Worm (Caenorhabditis elegans) whole organism, young adult: Measurements from ENCODE around the gene C28D4.5.

Experiments used
- B0019.2 ChIP-seq: fragments of 200-800 bp; sonication (Bioruptor generic); conservative IDR thresholded peaks from 2 replicates; pipeline ENCODE4 v1.3.6; 2022; ENCODE audit warnings: missing genetic modification reagents, missing genetic modification characterization, missing compliant biosample characterization
- C17E4.6 ChIP-seq: fragments of 200-800 bp; sonication (Bioruptor generic); IDR thresholded peaks from 2 replicates; pipeline ENCODE4 v1.3.6; 2022; ENCODE audit warnings: missing genetic modification reagents, missing genetic modification characterization, missing compliant biosample characterization
- D2030.7 ChIP-seq: fragments of 200-800 bp; sonication (Bioruptor generic); IDR thresholded peaks from 2 replicates; pipeline ENCODE4 v1.3.6; 2022; ENCODE audit warnings: missing genetic modification reagents, missing genetic modification characterization, missing compliant biosample characterization
- F10E7.11 ChIP-seq: sonication (generic microtip); optimal IDR thresholded peaks from 2 replicates; lab custom pipeline; 2017; ENCODE audit warnings: mild to moderate bottlenecking, missing genetic modification characterization, moderate library complexity, missing compliant biosample characterization
- F37B4.10 ChIP-seq: fragments of 200-800 bp; sonication (Bioruptor generic); IDR thresholded peaks from 2 replicates; pipeline ENCODE4 v1.3.6; 2022; ENCODE audit warnings: missing genetic modification characterization, missing compliant biosample characterization
- F49E8.2 ChIP-seq: sonication (generic microtip); optimal IDR thresholded peaks from 3 replicates; lab custom pipeline; 2017; ENCODE audit warnings: missing genetic modification characterization, mild to moderate bottlenecking, missing compliant biosample characterization, antibody characterized with exemption, moderate library complexity; ENCODE audit not compliant: insufficient read depth
- F57A8.1 ChIP-seq: fragments of 200-800 bp; sonication (Bioruptor generic); optimal IDR thresholded peaks from 2 replicates; lab custom pipeline; 2018; ENCODE audit warnings: mild to moderate bottlenecking, missing genetic modification characterization, moderate library complexity, missing compliant biosample characterization
- F57C9.4 ChIP-seq: sonication (generic microtip); optimal IDR thresholded peaks from 2 replicates; lab custom pipeline; 2017; ENCODE audit warnings: mild to moderate bottlenecking, missing genetic modification characterization, missing compliant biosample characterization
- Y95B8A.8 ChIP-seq: fragments of 200-800 bp; sonication (Bioruptor generic); IDR thresholded peaks from 2 replicates; pipeline ENCODE4 v1.3.6; 2022; ENCODE audit warnings: missing genetic modification reagents, missing genetic modification characterization, missing compliant biosample characterization
- attf-5 ChIP-seq: fragments of 200-800 bp; sonication (Bioruptor generic); optimal IDR thresholded peaks from 2 replicates; lab custom pipeline; 2018; ENCODE audit warnings: mild to moderate bottlenecking, missing genetic modification characterization, missing compliant biosample characterization
- chd-7 ChIP-seq: sonication (generic microtip); optimal IDR thresholded peaks from 2 replicates; lab custom pipeline; 2016; ENCODE audit warnings: mild to moderate bottlenecking, missing genetic modification characterization, moderate library complexity, missing compliant biosample characterization
- die-1 ChIP-seq: sonication (generic microtip); optimal IDR thresholded peaks from 2 replicates; lab custom pipeline; 2016; ENCODE audit warnings: missing genotype, mild to moderate bottlenecking, missing genetic modification characterization, missing compliant biosample characterization
- dox-1 ChIP-seq: fragments of 200-800 bp; sonication (Bioruptor generic); IDR thresholded peaks from 2 replicates; pipeline ENCODE4 v1.3.6; 2022; ENCODE audit warnings: missing genetic modification reagents, missing genetic modification characterization, missing compliant biosample characterization
- efl-1 ChIP-seq: fragments of 150-350 bp; optimal IDR thresholded peaks from 2 replicates; lab custom pipeline; 2014; ENCODE audit warnings: missing biosample characterization, missing genetic modification reagents, missing genetic modification characterization
- fkh-3 ChIP-seq: sonication (generic microtip); optimal IDR thresholded peaks from 2 replicates; lab custom pipeline; 2016; ENCODE audit warnings: mild to moderate bottlenecking, missing genetic modification characterization, missing compliant biosample characterization
- gei-17 ChIP-seq: fragments of 200-800 bp; sonication (Bioruptor generic); optimal IDR thresholded peaks from 2 replicates; lab custom pipeline; 2018; ENCODE audit warnings: mild to moderate bottlenecking, missing genetic modification characterization, missing compliant biosample characterization
- him-1 ChIP-seq: sonication (generic microtip); optimal IDR thresholded peaks from 2 replicates; lab custom pipeline; 2016; ENCODE audit warnings: missing genotype, missing genetic modification reagents, missing genetic modification characterization, missing compliant biosample characterization
- hmg-20 ChIP-seq: fragments of 200-800 bp; sonication (Bioruptor generic); IDR thresholded peaks from 2 replicates; pipeline ENCODE4 v1.3.6; 2022; ENCODE audit warnings: missing genetic modification reagents, missing genetic modification characterization, missing compliant biosample characterization
- hsf-1 ChIP-seq: fragments of 200-800 bp; sonication (Bioruptor generic); IDR thresholded peaks from 2 replicates; pipeline ENCODE4 v1.3.6; 2022; ENCODE audit warnings: missing genetic modification reagents, missing genetic modification characterization, missing compliant biosample characterization
- let-607 ChIP-seq, 2 experiments: fragments of 200-800 bp in 1 of 2; sonication (Bioruptor generic) in 1 of 2; sonication (generic microtip) in 1 of 2; optimal IDR thresholded peaks; 2 replicates each; lab custom pipeline; 2016 to 2018; ENCODE audit warnings: mild to moderate bottlenecking in 2 of 2, missing compliant biosample characterization in 2 of 2, missing genetic modification characterization in 2 of 2, moderate library complexity in 2 of 2, missing genotype in 1 of 2
- lin-40 ChIP-seq: sonication (generic microtip); optimal IDR thresholded peaks from 2 replicates; lab custom pipeline; 2016; ENCODE audit warnings: missing genetic modification characterization, mild to moderate bottlenecking, missing compliant biosample characterization, missing genotype, missing genetic modification reagents
- lsl-1 ChIP-seq: fragments of 200-800 bp; sonication (Bioruptor generic); optimal IDR thresholded peaks from 2 replicates; lab custom pipeline; 2018; ENCODE audit warnings: mild to moderate bottlenecking, missing genetic modification characterization, moderate library complexity, missing compliant biosample characterization
- madf-10 ChIP-seq: sonication (generic microtip); optimal IDR thresholded peaks from 2 replicates; lab custom pipeline; 2016; ENCODE audit warnings: mild to moderate bottlenecking, missing genetic modification characterization, missing compliant biosample characterization
- madf-3 ChIP-seq: fragments of 200-800 bp; sonication (Bioruptor generic); IDR thresholded peaks from 2 replicates; pipeline ENCODE4 v1.3.6; 2022; ENCODE audit warnings: missing genetic modification reagents, missing genetic modification characterization, missing compliant biosample characterization
- mel-28 ChIP-seq: sonication (generic microtip); optimal IDR thresholded peaks from 2 replicates; lab custom pipeline; 2016; ENCODE audit warnings: borderline replicate concordance, mild to moderate bottlenecking, missing genetic modification characterization, missing compliant biosample characterization
- nfya-1 ChIP-seq: sonication (generic microtip); optimal IDR thresholded peaks from 2 replicates; lab custom pipeline; 2017; ENCODE audit warnings: antibody characterized with exemption, missing compliant biosample characterization, missing genetic modification characterization, borderline replicate concordance; ENCODE audit not compliant: insufficient read depth
- nhr-80 ChIP-seq: sonication (generic microtip); optimal IDR thresholded peaks from 2 replicates; lab custom pipeline; 2016; ENCODE audit warnings: missing genetic modification characterization, missing compliant biosample characterization
- sdz-38 ChIP-seq: sonication (generic microtip); optimal IDR thresholded peaks from 2 replicates; lab custom pipeline; 2016; ENCODE audit warnings: missing genotype, missing genetic modification characterization, missing compliant biosample characterization
- sptf-2 ChIP-seq: fragments of 200-800 bp; sonication (Bioruptor generic); optimal IDR thresholded peaks from 2 replicates; lab custom pipeline; 2018; ENCODE audit warnings: mild to moderate bottlenecking, missing genetic modification characterization, missing compliant biosample characterization
- zfh-2 ChIP-seq: fragments of 200-800 bp; sonication (Bioruptor generic); conservative IDR thresholded peaks from 2 replicates; pipeline ENCODE4 v1.3.6; 2022; ENCODE audit warnings: missing genetic modification reagents, missing genetic modification characterization, missing compliant biosample characterization
- zim-3 ChIP-seq: sonication (generic microtip); optimal IDR thresholded peaks from 2 replicates; lab custom pipeline; 2017; ENCODE audit warnings: mild to moderate bottlenecking, missing genetic modification characterization, moderate library complexity, missing compliant biosample characterization
- ztf-18 ChIP-seq: sonication (generic microtip); optimal IDR thresholded peaks from 2 replicates; lab custom pipeline; 2016; ENCODE audit warnings: missing genotype, mild to moderate bottlenecking, missing genetic modification characterization, missing compliant biosample characterization
- ztf-26 ChIP-seq: sonication (generic microtip); optimal IDR thresholded peaks from 2 replicates; lab custom pipeline; 2017; ENCODE audit warnings: missing genetic modification characterization, missing compliant biosample characterization
- ztf-3 ChIP-seq: fragments of 200-800 bp; sonication (Bioruptor generic); optimal IDR thresholded peaks from 2 replicates; lab custom pipeline; 2018; ENCODE audit warnings: mild to moderate bottlenecking, missing genetic modification characterization, missing compliant biosample characterization

Gene C28D4.5

DNA sequence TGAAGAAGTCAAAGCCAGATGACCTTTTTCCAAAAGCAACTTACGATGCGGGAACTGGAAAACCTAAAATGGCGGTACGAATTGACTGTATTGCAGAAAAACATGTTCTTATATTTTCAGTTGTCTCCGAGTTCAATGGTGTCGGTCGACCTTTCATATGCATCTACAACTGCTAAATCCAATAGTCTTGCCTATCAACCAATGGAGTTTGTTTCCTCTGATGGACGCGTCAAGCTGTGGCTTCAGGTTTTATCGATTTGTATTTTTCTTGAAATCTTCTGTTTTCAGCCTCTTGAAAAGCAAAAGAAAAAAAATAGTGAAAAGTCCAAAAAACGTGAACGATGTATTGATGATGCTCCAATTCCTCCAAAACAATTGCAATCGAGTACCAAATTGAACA lies 32.4 kb downstream of the C28D4.5 start:
- TF ChIP-seq sptf-2 (GFP tag; lab: Kevin White, UChicago) = no peak
- no peak for TF ChIP-seq ztf-3
- no peak for TF ChIP-seq nfya-1 (tag; lab: Kevin White, UChicago)
- TF ChIP-seq D2030.7 (GFP tag; lab: Robert Waterston, UW) = no peak
- TF ChIP-seq chd-7 (tag; lab: Kevin White, UChicago) = no peak
- no peak for TF ChIP-seq mel-28
- no peak for TF ChIP-seq him-1 (tag; lab: Kevin White, UChicago)
- no peak for TF ChIP-seq F57C9.4
- no peak for TF ChIP-seq let-607 (tag; optimal IDR thresholded peaks at IDR 0.05; lab: Kevin White, UChicago)

DNA sequence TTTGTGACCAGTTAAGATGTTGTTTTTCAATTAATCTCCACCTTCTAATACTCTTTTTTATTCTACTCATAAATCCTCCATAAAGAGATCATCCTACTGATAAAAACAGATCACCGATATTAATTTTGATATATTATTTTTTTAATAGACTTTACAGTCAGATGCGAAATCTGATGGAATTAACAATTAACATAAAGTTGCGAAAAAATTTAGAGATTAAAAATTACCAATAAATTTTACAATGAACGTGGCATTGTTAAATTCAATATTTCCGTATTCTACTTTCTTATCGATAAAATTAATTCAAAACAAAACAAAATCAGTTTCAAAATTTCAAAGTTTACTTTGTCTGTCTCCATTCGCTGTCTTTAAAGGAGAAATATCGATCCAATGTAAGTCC lies 33.9 kb downstream of the C28D4.5 start, which contains the start of gene K01H12.4:
TSS of gene K01H12.4 (plus strand) at position 301 of the 400 bp plus-strand sequence.
- no peak for TF ChIP-seq lin-40 (tag; lab: Kevin White, UChicago)
- TF ChIP-seq sdz-38 (tag; lab: Kevin White, UChicago) = no peak
- TF ChIP-seq die-1 (tag; lab: Kevin White, UChicago) = no peak
- TF ChIP-seq F37B4.10 (GFP tag; lab: Robert Waterston, UW) = no peak
- no peak for TF ChIP-seq dox-1
- TF ChIP-seq fkh-3 = no peak
- TF ChIP-seq F10E7.11 (tag; lab: Kevin White, UChicago) = no peak

DNA sequence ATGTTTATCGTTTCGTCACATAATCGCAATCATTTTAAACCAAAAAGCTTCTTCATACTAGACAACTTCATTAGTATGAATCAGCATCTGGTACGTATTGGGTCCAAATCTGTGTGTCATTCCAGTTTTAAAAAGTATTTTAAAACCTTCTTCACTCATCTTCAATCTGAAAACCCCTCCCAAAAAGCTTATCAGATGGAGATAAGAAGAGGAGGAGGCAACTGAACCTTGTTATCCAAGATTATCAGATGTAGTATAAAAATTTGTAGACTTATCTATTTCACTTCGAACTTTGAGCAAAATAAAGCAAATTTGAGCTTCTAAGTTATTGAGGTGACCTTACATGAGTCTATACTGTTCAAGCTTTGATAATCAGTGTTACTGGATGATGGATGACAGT lies 36.8 kb downstream of the C28D4.5 start, which contains the start of gene nhr-38:
TSS of gene nhr-38 (plus strand) at position 301 of the 400 bp plus-strand sequence.
- TF ChIP-seq F57A8.1 (GFP tag; lab: Kevin White, UChicago) (no peak), hsf-1 (GFP tag; lab: Robert Waterston, UW) (no peak), B0019.2 (GFP tag; lab: Robert Waterston, UW) (no peak), F49E8.2 (no peak)

DNA sequence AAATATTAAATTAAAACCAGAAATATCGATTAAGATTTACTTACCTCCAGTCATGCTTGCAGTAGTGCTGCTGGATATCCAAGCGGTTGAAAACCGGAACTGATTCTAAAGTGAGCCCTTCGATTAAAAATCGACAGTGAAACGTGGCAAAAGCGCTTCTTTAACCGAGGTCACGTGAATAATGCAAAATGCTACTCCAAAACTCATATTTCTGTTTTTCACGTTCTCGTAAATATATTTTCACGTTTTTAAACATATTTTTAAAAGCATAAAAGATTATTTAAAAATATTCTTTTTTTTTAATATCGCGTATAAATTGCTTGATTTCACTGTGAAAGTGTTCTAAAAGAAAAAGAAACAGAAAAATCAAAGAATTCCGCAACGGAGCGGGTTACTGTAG lies 37.5 kb downstream of the C28D4.5 start, which contains the start of gene ant-1.3:
TSS of gene ant-1.3 (minus strand) at position 101 of the 400 bp plus-strand sequence.
- no peak for TF ChIP-seq dox-1
- no peak for TF ChIP-seq chd-7 (tag; lab: Kevin White, UChicago)
- TF ChIP-seq hmg-20 = no peak

DNA sequence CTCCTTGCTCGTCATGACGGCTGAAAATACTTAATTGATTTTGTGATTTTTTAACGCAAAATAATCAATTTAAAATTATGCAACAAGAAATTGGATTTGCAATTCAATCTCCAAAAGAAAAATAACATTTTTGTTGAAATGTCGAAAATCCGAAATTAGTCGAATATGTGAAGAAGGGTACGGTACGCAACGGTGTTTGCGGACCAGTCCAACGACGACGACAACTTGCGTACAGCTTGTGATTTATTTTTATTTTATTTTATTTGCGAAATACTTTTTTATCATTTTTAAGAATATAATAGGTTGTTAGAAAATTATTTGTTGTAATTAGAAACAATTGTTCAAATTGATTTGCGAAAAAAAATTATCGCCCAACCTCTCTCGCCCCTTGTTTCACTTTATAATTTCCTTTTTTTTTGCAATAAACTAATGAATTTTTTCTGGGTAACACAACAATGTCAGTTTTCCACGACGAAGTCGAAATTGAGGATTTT lies 39.9 kb downstream of the C28D4.5 start, which contains the start of the genes dcaf-1 and dph-3:
TSS of gene dcaf-1 (minus strand) at position 20 of the 494 bp plus-strand sequence.
TSS of gene dph-3 (plus strand) at position 444 of the 494 bp plus-strand sequence.
- TF ChIP-seq gei-17 (GFP tag; lab: Kevin White, UChicago) (no peak), ztf-18 (tag; lab: Kevin White, UChicago) (no peak), lsl-1 (peak; percentile 73), zim-3 (tag; lab: Kevin White, UChicago) (no peak)

DNA sequence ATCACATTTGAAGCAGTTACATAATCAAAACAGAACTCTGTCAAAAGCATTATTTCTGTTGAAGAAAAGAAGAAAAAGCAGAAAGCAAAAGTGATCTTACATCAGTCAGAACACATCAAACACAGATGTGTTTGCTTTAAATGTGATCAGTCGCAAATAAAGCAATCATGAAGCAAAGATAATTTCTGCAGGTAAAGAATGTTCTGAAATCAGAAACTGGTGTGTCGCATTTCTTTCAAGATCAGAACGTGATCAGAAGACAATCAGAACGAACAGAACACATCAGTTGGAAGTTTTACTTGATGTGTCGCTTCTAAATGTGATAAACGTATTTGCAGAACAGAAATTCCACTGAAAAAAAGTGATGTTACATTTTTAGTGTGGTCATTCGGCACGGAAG lies 47.6 kb downstream of the C28D4.5 start:
- TF ChIP-seq Y95B8A.8 (GFP tag; lab: Robert Waterston, UW) (no peak), ztf-26 (no peak), nhr-80 (tag; lab: Kevin White, UChicago) (peak; percentile 62), hsf-1 (GFP tag; lab: Robert Waterston, UW) (no peak)

DNA sequence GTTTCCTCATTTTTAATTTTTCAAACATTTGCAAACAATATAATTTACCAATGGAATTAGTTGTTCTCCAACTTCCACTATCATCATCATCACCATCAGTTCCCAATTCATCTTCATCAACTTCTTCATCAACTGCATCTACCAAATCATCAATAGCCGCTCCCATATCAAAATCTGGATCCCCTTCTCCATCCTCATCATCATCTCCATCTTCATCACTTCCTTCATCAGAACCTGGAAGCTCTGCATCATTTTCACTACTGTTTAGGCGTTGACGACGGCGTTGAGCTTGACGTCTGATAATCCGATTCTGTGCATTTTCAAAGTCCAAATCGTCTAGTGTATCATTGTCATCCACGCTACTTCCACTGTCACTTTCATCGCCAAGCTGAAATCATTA lies 48.8 kb downstream of the C28D4.5 start:
- TF ChIP-seq C17E4.6 (GFP tag; lab: Robert Waterston, UW) (no peak), dox-1 (no peak), F37B4.10 (GFP tag; lab: Robert Waterston, UW) (no peak), madf-3 (GFP tag; lab: Robert Waterston, UW) (no peak), madf-10 (tag; lab: Kevin White, UChicago) (no peak), attf-5 (GFP tag; lab: Kevin White, UChicago) (no peak), zfh-2 (no peak), efl-1 (GFP tag; lab: Kevin White, UChicago) (no peak), hsf-1 (GFP tag; lab: Robert Waterston, UW) (no peak)
- TF ChIP-seq, all 124 proteins: peak for 0
